Fruit fly (Drosophila melanogaster) whole organism, adult: Measurements from ENCODE around the gene RIOK1.

Experiments used
- CG11617 ChIP-seq: fragments of 200-800 bp; sonication (Bioruptor generic); optimal IDR thresholded peaks from 2 replicates; lab custom pipeline; 2017; ENCODE audit warnings: mild to moderate bottlenecking, missing biosample characterization, missing genetic modification reagents, missing genetic modification characterization
- CG12768 ChIP-seq: fragments of 200-800 bp; sonication (Bioruptor generic); optimal IDR thresholded peaks from 2 replicates; lab custom pipeline; 2017; ENCODE audit warnings: missing biosample characterization, missing genetic modification characterization, mild to moderate bottlenecking, moderate library complexity, missing genetic modification reagents
- CG14711 ChIP-seq: fragments of 200-800 bp; sonication (Bioruptor generic); optimal IDR thresholded peaks from 2 replicates; lab custom pipeline; 2018; ENCODE audit warnings: missing biosample characterization, mild to moderate bottlenecking, missing genetic modification characterization, moderate library complexity
- CG33017 ChIP-seq: fragments of 200-800 bp; sonication (Bioruptor generic); optimal IDR thresholded peaks from 2 replicates; lab custom pipeline; 2018; ENCODE audit warnings: missing biosample characterization, mild to moderate bottlenecking, missing genetic modification characterization, moderate library complexity
- CG7101 ChIP-seq: fragments of 200-800 bp; sonication (Bioruptor generic); optimal IDR thresholded peaks from 2 replicates; lab custom pipeline; 2018; ENCODE audit warnings: missing biosample characterization, mild to moderate bottlenecking, missing genetic modification characterization, moderate library complexity
- Clk ChIP-seq: fragments of 200-800 bp; sonication (Bioruptor generic); optimal IDR thresholded peaks from 2 replicates; lab custom pipeline; 2017; ENCODE audit warnings: missing biosample characterization, missing genetic modification characterization
- Crg-1 ChIP-seq: fragments of 200-800 bp; sonication (Bioruptor generic); optimal IDR thresholded peaks from 2 replicates; lab custom pipeline; 2016; ENCODE audit warnings: missing biosample characterization, missing genetic modification characterization
- Hr96 ChIP-seq: fragments of 200-800 bp; sonication (Bioruptor generic); optimal IDR thresholded peaks from 2 replicates; lab custom pipeline; 2016; ENCODE audit warnings: missing biosample characterization, missing genetic modification characterization
- cic ChIP-seq: fragments of 200-800 bp; sonication (Bioruptor generic); optimal IDR thresholded peaks from 2 replicates; lab custom pipeline; 2017; ENCODE audit warnings: missing biosample characterization, mild to moderate bottlenecking, missing genetic modification characterization, moderate library complexity
- cnc ChIP-seq, 2 experiments: fragments of >200 bp; optimal IDR thresholded peaks; 2 replicates each; lab custom pipeline; 2017
- kay ChIP-seq: fragments of 200-800 bp; sonication (Bioruptor generic); peaks from one replicate; lab custom pipeline; 2016; ENCODE audit warnings: missing biosample characterization, missing genetic modification characterization, borderline replicate concordance
- ovo ChIP-seq: fragments of 200-800 bp; sonication (Bioruptor generic); optimal IDR thresholded peaks from 2 replicates; lab custom pipeline; 2016; ENCODE audit warnings: missing biosample characterization, missing genetic modification characterization
- pad ChIP-seq: fragments of 200-800 bp; sonication (Bioruptor generic); optimal IDR thresholded peaks from 3 replicates; lab custom pipeline; 2017; ENCODE audit warnings: missing biosample characterization, missing genetic modification characterization, mild to moderate bottlenecking, moderate library complexity, missing genetic modification reagents
- tj ChIP-seq: fragments of 200-800 bp; sonication (Bioruptor generic); optimal IDR thresholded peaks from 3 replicates; lab custom pipeline; 2017; ENCODE audit warnings: missing biosample characterization, mild to moderate bottlenecking, missing genetic modification characterization, moderate library complexity

DNA sequence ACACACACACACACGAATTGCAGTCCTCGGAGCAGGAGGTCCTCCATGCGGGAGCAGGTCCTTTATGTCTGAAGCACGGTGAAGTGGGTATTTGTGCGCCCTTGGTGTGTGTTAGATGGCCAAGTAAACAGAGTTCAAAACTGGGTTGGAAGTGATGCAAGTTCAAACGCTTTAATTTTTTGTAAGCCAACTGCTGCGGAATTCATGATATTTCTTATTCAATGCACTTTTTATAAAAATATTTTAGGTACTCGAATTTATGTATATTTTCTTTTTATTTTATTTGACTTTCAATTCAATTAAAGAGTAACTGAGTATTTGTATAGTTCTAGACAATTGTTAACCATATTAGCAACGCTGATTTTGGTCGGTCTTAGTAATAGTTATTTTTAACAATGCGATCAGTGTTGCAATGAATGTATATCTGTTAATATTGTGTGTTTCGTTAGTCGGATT, 48.3 kb downstream of the RIOK1 start, which contains the start of the genes CG14137 and CG46394:
- no peak for TF ChIP-seq Clk
- TF ChIP-seq cnc (optimal IDR thresholded peaks at IDR 0.05; lab: Kevin White, UChicago), result no peak
- no peak for TF ChIP-seq CG33017
- no peak for TF ChIP-seq cic (GFP tag; lab: Kevin White, UChicago)
- TF ChIP-seq CG11617, result no peak
- TF ChIP-seq kay, result no peak
- no peak for TF ChIP-seq CG7101 (tag; lab: Kevin White, UChicago)
- TF ChIP-seq ovo, result no peak
- TF ChIP-seq tj (GFP tag; lab: Kevin White, UChicago), result no peak
- no peak for TF ChIP-seq CG14711
- TF ChIP-seq CG12768 (GFP tag; lab: Kevin White, UChicago), result no peak
- no peak for TF ChIP-seq Crg-1
- no peak for TF ChIP-seq Hr96 (GFP tag; lab: Kevin White, UChicago)
- no peak for TF ChIP-seq pad
